Worm (Caenorhabditis elegans) whole organism, L3 larva: ENCODE results near the gene F22F7.2.

Experiments
- fkh-10 ChIP-seq: sonication (generic microtip); optimal IDR thresholded peaks from 2 replicates; lab custom pipeline; 2017; ENCODE audit warnings: missing biosample characterization, missing genetic modification reagents, missing genetic modification characterization
- nfya-1 ChIP-seq: sonication (generic microtip); optimal IDR thresholded peaks from 2 replicates; lab custom pipeline; 2017; ENCODE audit warnings: missing genetic modification characterization, mild to moderate bottlenecking, missing compliant biosample characterization, antibody characterized with exemption, moderate library complexity; ENCODE audit not compliant: insufficient read depth
- unc-62 ChIP-seq: fragments of 150-350 bp; sonication (generic microtip); optimal IDR thresholded peaks from 4 replicates; lab custom pipeline; 2014; ENCODE audit warnings: missing biosample characterization, missing genetic modification reagents, missing genetic modification characterization

ce11 chrV:2123164-2123563 lies 582 bp downstream of the F22F7.2 start:
- TF ChIP-seq nfya-1 (tag; lab: Kevin White, UChicago) (no peak), unc-62 (no peak), fkh-10 (GFP tag; lab: Kevin White, UChicago) (no peak)
